Worm (Caenorhabditis elegans): Measurements from ENCODE around the gene mnm-2.

- TF ChIP-seq lin-39 (tag; optimal IDR thresholded peaks at IDR 0.05) (no peak), unc-62 (GFP tag; optimal IDR thresholded peaks at IDR 0.05) (no peak), zag-1 (tag; optimal IDR thresholded peaks at IDR 0.05) (no peak)
Measured at ce11 chrX:7430483-7430882, 5.8 kb upstream of the mnm-2 start.

Data from whole organism, L1 larva.